Worm (Caenorhabditis elegans): Measurements from ENCODE around the gene acp-4.

DNA sequence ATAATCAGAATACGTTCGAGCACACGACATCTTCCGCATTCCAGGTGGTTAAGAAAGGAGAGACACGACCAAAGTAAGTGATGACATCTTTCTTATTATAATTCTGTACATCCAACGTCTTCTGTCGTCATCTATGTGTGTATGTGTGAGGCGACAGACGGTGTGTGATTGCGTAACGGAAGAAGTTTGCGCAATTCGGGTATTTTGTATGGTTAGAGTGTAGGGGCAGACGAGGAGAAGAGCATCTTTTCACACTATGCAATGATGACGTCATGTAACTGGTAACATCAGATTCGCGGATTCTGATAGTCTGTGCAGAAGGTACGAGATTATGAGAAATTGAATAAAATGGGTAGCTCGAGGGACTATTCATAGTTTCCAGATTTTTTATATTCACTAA is 19.9 kb downstream of the acp-4 start:
- TF ChIP-seq rbr-2 (tag; optimal IDR thresholded peaks at IDR 0.05) (no peak), Y105C5A.15 (GFP tag; IDR thresholded peaks at IDR 0.05) (no peak), ama-1 (optimal IDR thresholded peaks at IDR 0.05) (no peak), mep-1 (tag; optimal IDR thresholded peaks at IDR 0.05) (no peak)
